Worm (Caenorhabditis elegans) whole organism, L4 larva: Measurements from ENCODE around the gene ugt-50.

Source experiments
- D1046.2 ChIP-seq: fragments of 200-800 bp; sonication (Bioruptor generic); IDR thresholded peaks from 2 replicates; pipeline ENCODE4 v1.3.6; 2022; ENCODE audit warnings: missing genetic modification characterization, missing compliant biosample characterization
- F10B5.3 ChIP-seq: sonication (generic microtip); optimal IDR thresholded peaks from 2 replicates; lab custom pipeline; 2016; ENCODE audit warnings: mild to moderate bottlenecking, missing genetic modification characterization, missing compliant biosample characterization
- F26F4.8 ChIP-seq: fragments of 200-800 bp; sonication (Bioruptor generic); conservative IDR thresholded peaks from 2 replicates; pipeline ENCODE4 v1.3.6; 2022; ENCODE audit warnings: missing genetic modification characterization, missing compliant biosample characterization
- F44E2.7 ChIP-seq: fragments of 200-800 bp; sonication (Bioruptor generic); IDR thresholded peaks from 2 replicates; pipeline ENCODE4 v2.1.2; 2022; ENCODE audit warnings: missing genetic modification characterization, missing compliant biosample characterization
- Y105C5A.15 ChIP-seq: fragments of 200-800 bp; sonication (Bioruptor generic); IDR thresholded peaks from 2 replicates; pipeline ENCODE4 v1.3.6; 2022; ENCODE audit warnings: missing genetic modification characterization, missing compliant biosample characterization
- Y5F2A.4 ChIP-seq: fragments of 200-800 bp; sonication (Bioruptor generic); optimal IDR thresholded peaks from 2 replicates; lab custom pipeline; 2018; ENCODE audit warnings: mild to moderate bottlenecking, missing genetic modification characterization, missing compliant biosample characterization
- ZK337.2 ChIP-seq: fragments of 200-800 bp; sonication (Bioruptor generic); IDR thresholded peaks from 2 replicates; pipeline ENCODE4 v1.3.6; 2022; ENCODE audit warnings: missing genetic modification reagents, missing genetic modification characterization, missing compliant biosample characterization
- aha-1 ChIP-seq: fragments of 150-350 bp; peaks from one replicate; lab custom pipeline; 2014; ENCODE audit warnings: missing biosample characterization, missing genetic modification characterization
- attf-4 ChIP-seq: sonication (generic microtip); optimal IDR thresholded peaks from 3 replicates; lab custom pipeline; 2017; ENCODE audit warnings: missing biosample characterization, missing genetic modification characterization
- ceh-20 ChIP-seq: fragments of 200-800 bp; sonication (Bioruptor generic); IDR thresholded peaks from 2 replicates; pipeline ENCODE4 v1.3.6; 2022; ENCODE audit warnings: missing genetic modification reagents, missing genetic modification characterization, missing compliant biosample characterization
- ceh-32 ChIP-seq: sonication (generic microtip); optimal IDR thresholded peaks from 2 replicates; lab custom pipeline; 2016; ENCODE audit warnings: mild to moderate bottlenecking, missing genetic modification characterization, missing compliant biosample characterization; ENCODE audit not compliant: poor library complexity
- ceh-82 ChIP-seq: sonication (generic microtip); optimal IDR thresholded peaks from 2 replicates; lab custom pipeline; 2017; ENCODE audit warnings: missing biosample characterization, missing genetic modification characterization
- daf-19 ChIP-seq: fragments of 200-800 bp; sonication (Bioruptor generic); conservative IDR thresholded peaks from 2 replicates; pipeline ENCODE4 v1.3.6; 2022; ENCODE audit warnings: missing genetic modification characterization, missing compliant biosample characterization
- dmd-6 ChIP-seq: fragments of 200-800 bp; sonication (Bioruptor generic); IDR thresholded peaks from 2 replicates; pipeline ENCODE4 v1.3.6; 2022; ENCODE audit warnings: missing genetic modification reagents, missing genetic modification characterization, missing compliant biosample characterization
- dmd-8 ChIP-seq: fragments of 200-800 bp; sonication (Bioruptor generic); IDR thresholded peaks from 2 replicates; pipeline ENCODE4 v1.3.6; 2022; ENCODE audit warnings: missing genetic modification characterization, missing compliant biosample characterization
- dpl-1 ChIP-seq: fragments of 150-350 bp; optimal IDR thresholded peaks from 2 replicates; lab custom pipeline; 2014; ENCODE audit warnings: missing biosample characterization, missing genetic modification reagents, missing genetic modification characterization
- duxl-1 ChIP-seq: sonication (generic microtip); optimal IDR thresholded peaks from 2 replicates; lab custom pipeline; 2016; ENCODE audit warnings: mild to moderate bottlenecking, missing genetic modification characterization, moderate library complexity, missing compliant biosample characterization; ENCODE audit not compliant: poor library complexity
- dve-1 ChIP-seq: sonication (generic microtip); optimal IDR thresholded peaks from 2 replicates; lab custom pipeline; 2017; ENCODE audit warnings: antibody characterized with exemption, mild to moderate bottlenecking, missing genetic modification characterization, missing compliant biosample characterization; ENCODE audit not compliant: insufficient read depth
- egl-27 ChIP-seq: sonication (generic microtip); optimal IDR thresholded peaks from 3 replicates; lab custom pipeline; 2017; ENCODE audit warnings: missing biosample characterization, missing genetic modification reagents, missing genetic modification characterization
- fkh-10 ChIP-seq: fragments of 150-350 bp; optimal IDR thresholded peaks from 2 replicates; lab custom pipeline; 2014; ENCODE audit warnings: missing biosample characterization, missing genetic modification reagents, missing genetic modification characterization
- fos-1 ChIP-seq: fragments of 150-350 bp; optimal IDR thresholded peaks from 2 replicates; lab custom pipeline; 2014; ENCODE audit warnings: missing biosample characterization, missing genetic modification characterization
- gei-8 ChIP-seq: fragments of 200-800 bp; sonication (Bioruptor generic); optimal IDR thresholded peaks from 2 replicates; lab custom pipeline; 2018; ENCODE audit warnings: mild to moderate bottlenecking, missing genetic modification characterization, missing compliant biosample characterization
- hif-1 ChIP-seq, 2 experiments: sonication (generic microtip); optimal IDR thresholded peaks; 2 replicates each; lab custom pipeline; 2016 to 2017; ENCODE audit warnings: missing compliant biosample characterization in 2 of 2, missing genetic modification characterization in 2 of 2, missing genetic modification reagents in 2 of 2, missing genotype in 2 of 2, mild to moderate bottlenecking in 1 of 2
- hlh-11 ChIP-seq: fragments of 200-800 bp; sonication (Bioruptor generic); optimal IDR thresholded peaks from 2 replicates; lab custom pipeline; 2018; ENCODE audit warnings: mild to moderate bottlenecking, missing genetic modification characterization, missing compliant biosample characterization
- hlh-30 ChIP-seq: sonication (generic microtip); optimal IDR thresholded peaks from 2 replicates; lab custom pipeline; 2017; ENCODE audit warnings: antibody characterized with exemption, mild to moderate bottlenecking, missing genetic modification characterization, missing compliant biosample characterization; ENCODE audit not compliant: insufficient read depth
- jun-1 ChIP-seq: fragments of 150-350 bp; optimal IDR thresholded peaks from 2 replicates; lab custom pipeline; 2014; ENCODE audit warnings: missing biosample characterization, missing genetic modification reagents, missing genetic modification characterization
- lim-7 ChIP-seq: fragments of 200-800 bp; sonication (Bioruptor generic); IDR thresholded peaks from 2 replicates; pipeline ENCODE4 v1.3.6; 2022; ENCODE audit warnings: missing genetic modification characterization, missing compliant biosample characterization
- lin-15B ChIP-seq: fragments of 150-350 bp; sonication (generic microtip); optimal IDR thresholded peaks from 3 replicates; lab custom pipeline; 2014; ENCODE audit warnings: missing biosample characterization, missing genetic modification characterization
- lin-29 ChIP-seq: fragments of 200-800 bp; sonication (Bioruptor generic); IDR thresholded peaks from 2 replicates; pipeline ENCODE4 v1.3.6; 2022; ENCODE audit warnings: missing genetic modification reagents, missing genetic modification characterization, missing compliant biosample characterization
- lin-39 ChIP-seq: fragments of 150-350 bp; optimal IDR thresholded peaks from 2 replicates; lab custom pipeline; 2014; ENCODE audit warnings: missing biosample characterization, missing genetic modification reagents, missing genetic modification characterization
- lsy-2 ChIP-seq, 2 experiments: fragments of 150-350 bp in 1 of 2; sonication (generic microtip) in 1 of 2; optimal IDR thresholded peaks; 2 replicates each; lab custom pipeline; 2014 to 2017; ENCODE audit warnings: missing biosample characterization in 2 of 2, missing genetic modification characterization in 2 of 2
- mdl-1 ChIP-seq, 2 experiments: fragments of 150-350 bp in 1 of 2; sonication (generic microtip) in 1 of 2; optimal IDR thresholded peaks; 2 replicates each; lab custom pipeline; 2014 to 2017; ENCODE audit warnings: missing biosample characterization in 2 of 2, missing genetic modification characterization in 2 of 2
- mdt-29 ChIP-seq: fragments of 200-800 bp; sonication (Bioruptor generic); IDR thresholded peaks from 2 replicates; pipeline ENCODE4 v1.3.6; 2022; ENCODE audit warnings: missing genetic modification reagents, missing genetic modification characterization, missing compliant biosample characterization
- mep-1 ChIP-seq: fragments of 150-350 bp; sonication (generic microtip); optimal IDR thresholded peaks from 3 replicates; lab custom pipeline; 2014; ENCODE audit warnings: missing biosample characterization, missing genetic modification characterization
- mxl-3 ChIP-seq: fragments of 200-800 bp; sonication (Bioruptor generic); optimal IDR thresholded peaks from 2 replicates; lab custom pipeline; 2018; ENCODE audit warnings: mild to moderate bottlenecking, missing genetic modification characterization, missing compliant biosample characterization
- nhr-10 ChIP-seq: fragments of 150-350 bp; optimal IDR thresholded peaks from 2 replicates; lab custom pipeline; 2014; ENCODE audit warnings: missing biosample characterization, missing genetic modification characterization
- nhr-102 ChIP-seq: sonication (generic microtip); optimal IDR thresholded peaks from 2 replicates; lab custom pipeline; 2016; ENCODE audit warnings: mild to moderate bottlenecking, missing genetic modification characterization, moderate library complexity, missing compliant biosample characterization
- nhr-11 ChIP-seq: fragments of 150-350 bp; optimal IDR thresholded peaks from 2 replicates; lab custom pipeline; 2014; ENCODE audit warnings: missing biosample characterization, missing genetic modification characterization
- nhr-111 ChIP-seq: fragments of 200-800 bp; sonication (Bioruptor generic); optimal IDR thresholded peaks from 2 replicates; lab custom pipeline; 2018; ENCODE audit warnings: mild to moderate bottlenecking, missing genetic modification characterization, missing compliant biosample characterization
- nhr-28 ChIP-seq: fragments of 150-350 bp; optimal IDR thresholded peaks from 2 replicates; lab custom pipeline; 2014; ENCODE audit warnings: missing biosample characterization, missing genetic modification characterization
- nhr-41 ChIP-seq: fragments of 200-800 bp; sonication (Bioruptor generic); IDR thresholded peaks from 2 replicates; pipeline ENCODE4 v1.3.6; 2022; ENCODE audit warnings: missing genetic modification reagents, missing genetic modification characterization, missing compliant biosample characterization
- nhr-48 ChIP-seq: sonication (generic microtip); optimal IDR thresholded peaks from 2 replicates; lab custom pipeline; 2016; ENCODE audit warnings: mild to moderate bottlenecking, missing genetic modification characterization, missing compliant biosample characterization
- nhr-6 ChIP-seq: fragments of 150-350 bp; optimal IDR thresholded peaks from 2 replicates; lab custom pipeline; 2014; ENCODE audit warnings: missing biosample characterization, missing genetic modification characterization
- nhr-76 ChIP-seq: fragments of 150-350 bp; optimal IDR thresholded peaks from 2 replicates; lab custom pipeline; 2014; ENCODE audit warnings: missing biosample characterization, missing genetic modification characterization
- nhr-77 ChIP-seq: fragments of 150-350 bp; optimal IDR thresholded peaks from 2 replicates; lab custom pipeline; 2014; ENCODE audit warnings: missing biosample characterization, missing genetic modification characterization
- php-3 ChIP-seq: fragments of 200-800 bp; sonication (Bioruptor generic); IDR thresholded peaks from 2 replicates; pipeline ENCODE4 v1.3.6; 2022; ENCODE audit warnings: missing genetic modification reagents, missing genetic modification characterization, missing compliant biosample characterization
- sdz-12 ChIP-seq: fragments of 200-800 bp; sonication (Bioruptor generic); optimal IDR thresholded peaks from 2 replicates; lab custom pipeline; 2018; ENCODE audit warnings: mild to moderate bottlenecking, missing genetic modification characterization, missing compliant biosample characterization
- skn-1 ChIP-seq: fragments of 150-350 bp; optimal IDR thresholded peaks from 2 replicates; lab custom pipeline; 2014; ENCODE audit warnings: missing biosample characterization, missing genetic modification characterization
- spr-3 ChIP-seq: fragments of 200-800 bp; sonication (Bioruptor generic); optimal IDR thresholded peaks from 2 replicates; lab custom pipeline; 2018; ENCODE audit warnings: mild to moderate bottlenecking, missing genetic modification characterization, missing compliant biosample characterization
- tag-97 ChIP-seq: fragments of 200-800 bp; sonication (Bioruptor generic); IDR thresholded peaks from 2 replicates; pipeline ENCODE4 v1.3.6; 2022; ENCODE audit warnings: missing genetic modification characterization, missing compliant biosample characterization
- zip-11 ChIP-seq: fragments of 200-800 bp; sonication (Bioruptor generic); IDR thresholded peaks from 2 replicates; pipeline ENCODE4 v1.3.6; 2022; ENCODE audit warnings: missing genetic modification characterization, missing compliant biosample characterization
- zip-2 ChIP-seq: fragments of 150-350 bp; optimal IDR thresholded peaks from 2 replicates; lab custom pipeline; 2014; ENCODE audit warnings: missing biosample characterization, missing genetic modification characterization

The ugt-50 gene

ce11 chrX:12661091-12661526, 30.3 kb upstream of the ugt-50 start:
- TF ChIP-seq nhr-102 (tag; lab: Kevin White, UChicago), result peak; percentile 82
- peak; percentile 81 for TF ChIP-seq lim-7
- peak; percentile 61 for TF ChIP-seq daf-19 (GFP tag; lab: Robert Waterston, UW)
- peak; percentile 78 for TF ChIP-seq mxl-3 (GFP tag; lab: Kevin White, UChicago)
- TF ChIP-seq D1046.2, result 0 out of 2 replicates have a peak, but pooled peaks have one; percentile 66
- peak; percentile 47 for TF ChIP-seq nhr-111 (GFP tag; lab: Kevin White, UChicago)
- peak; percentile 85 for TF ChIP-seq dmd-8 (GFP tag; lab: Robert Waterston, UW)
- no peak for TF ChIP-seq fkh-10 (GFP tag; lab: Kevin White, UChicago)
- no peak for TF ChIP-seq jun-1
- TF ChIP-seq tag-97 (GFP tag; lab: Robert Waterston, UW), result no peak
- TF ChIP-seq ceh-82, result no peak
- TF ChIP-seq aha-1, result no peak
- peak; percentile 73 for TF ChIP-seq hlh-11 (tag; lab: Kevin White, UChicago)
- no peak for TF ChIP-seq egl-27 (tag; lab: Kevin White, UChicago)
- peak; percentile 38; the same call in 1 of the 2 replicates for TF ChIP-seq ZK337.2 (GFP tag; lab: Robert Waterston, UW)
- TF ChIP-seq nhr-6 (tag; lab: Kevin White, UChicago), result peak; percentile 65
- no peak for TF ChIP-seq nhr-76
- TF ChIP-seq F44E2.7 (GFP tag; lab: Robert Waterston, UW), result 0 out of 2 replicates have a peak, but pooled peaks have one; percentile 36
- no peak for TF ChIP-seq skn-1 (tag; lab: Kevin White, UChicago)
- TF ChIP-seq dve-1 (tag; lab: Kevin White, UChicago), result peak; percentile 63
- TF ChIP-seq php-3 (GFP tag; lab: Robert Waterston, UW), result peak; percentile 66; the same call in 1 of the 2 replicates
- TF ChIP-seq nhr-11 (tag; lab: Kevin White, UChicago), result no peak
- no peak for TF ChIP-seq mdt-29 (GFP tag; lab: Robert Waterston, UW)
- peak; percentile 50; the same call in 1 of the 2 replicates for TF ChIP-seq lin-29 (GFP tag; lab: Robert Waterston, UW)
- TF ChIP-seq dmd-6 (GFP tag; lab: Robert Waterston, UW), result peak; percentile 57
- peak; percentile 0 for TF ChIP-seq sdz-12
- no peak for TF ChIP-seq nhr-77 (tag; lab: Kevin White, UChicago)
- TF ChIP-seq nhr-41, result no peak
- TF ChIP-seq lsy-2 (tag; optimal IDR thresholded peaks at IDR 0.05; lab: Kevin White, UChicago), result peak in 1 of 2 experiments; percentile 63
- peak; percentile 73 for TF ChIP-seq ceh-20 (GFP tag; lab: Robert Waterston, UW)
- TF ChIP-seq nhr-28 (tag; lab: Kevin White, UChicago), result no peak
- TF ChIP-seq F10B5.3 (tag; lab: Kevin White, UChicago), result peak; percentile 78
- TF ChIP-seq Y5F2A.4, result peak; percentile 40
- TF ChIP-seq zip-2 (tag; lab: Kevin White, UChicago), result no peak
- TF ChIP-seq nhr-48 (tag; lab: Kevin White, UChicago), result peak; percentile 81
- TF ChIP-seq duxl-1, result peak; percentile 59
- no peak for TF ChIP-seq lin-39
- TF ChIP-seq Y105C5A.15 (GFP tag; lab: Robert Waterston, UW), result peak; percentile 77; the same call in 1 of the 2 replicates
- TF ChIP-seq F26F4.8, result peak; percentile 70
- TF ChIP-seq ceh-32, result no peak
- peak; percentile 57; the same call in 1 of the 2 replicates for TF ChIP-seq zip-11
- TF ChIP-seq fos-1 (tag; lab: Kevin White, UChicago), result no peak
- no peak for TF ChIP-seq lin-15B
- peak; percentile 44 to 66 for TF ChIP-seq mdl-1 (tag; optimal IDR thresholded peaks at IDR 0.05; lab: Kevin White, UChicago)
- peak; percentile 73 for TF ChIP-seq gei-8
- peak; percentile 74 for TF ChIP-seq mep-1 (tag; lab: Kevin White, UChicago)
- peak in 1 of 2 experiments; percentile 72 for TF ChIP-seq hif-1 (tag; optimal IDR thresholded peaks at IDR 0.05; lab: Kevin White, UChicago)
- TF ChIP-seq attf-4 (tag; lab: Kevin White, UChicago), result no peak
- no peak for TF ChIP-seq nhr-10
- TF ChIP-seq spr-3 (GFP tag; lab: Kevin White, UChicago), result peak; percentile 85
- TF ChIP-seq hlh-30 (tag; lab: Kevin White, UChicago), result peak; percentile 95
- TF ChIP-seq dpl-1 (GFP tag; lab: Kevin White, UChicago), result no peak
